Worm (Caenorhabditis elegans) whole organism, early embryonic: ENCODE measurements around the gene R08C7.11.

Source experiments
- B0310.2 ChIP-seq: sonication (generic microtip); optimal IDR thresholded peaks from 2 replicates; lab custom pipeline; 2016; ENCODE audit warnings: mild to moderate bottlenecking, missing genetic modification characterization, missing compliant biosample characterization
- F13C5.2 ChIP-seq: sonication (generic microtip); optimal IDR thresholded peaks from 2 replicates; lab custom pipeline; 2017; ENCODE audit warnings: mild to moderate bottlenecking, missing genetic modification characterization, inconsistent platforms, missing compliant biosample characterization
- aly-1 ChIP-seq: sonication (generic microtip); optimal IDR thresholded peaks from 2 replicates; lab custom pipeline; 2016; ENCODE audit warnings: missing genetic modification characterization, missing compliant biosample characterization
- ama-1 ChIP-seq: fragments of 150-350 bp; optimal IDR thresholded peaks from 2 replicates; lab custom pipeline; 2014
- ceh-13 ChIP-seq: fragments of 200-800 bp; sonication (Bioruptor generic); optimal IDR thresholded peaks from 2 replicates; lab custom pipeline; 2018; ENCODE audit warnings: mild to moderate bottlenecking, missing genetic modification characterization, missing compliant biosample characterization
- ceh-36 ChIP-seq: sonication (generic microtip); optimal IDR thresholded peaks from 2 replicates; lab custom pipeline; 2016; ENCODE audit warnings: missing genetic modification characterization, inconsistent platforms, missing compliant biosample characterization
- ets-7 ChIP-seq: sonication (generic microtip); optimal IDR thresholded peaks from 2 replicates; lab custom pipeline; 2016; ENCODE audit warnings: missing genotype, missing genetic modification characterization, missing compliant biosample characterization
- flt-1 ChIP-seq: fragments of 200-800 bp; sonication (Bioruptor generic); IDR thresholded peaks from 2 replicates; pipeline ENCODE4 v1.3.6; 2022; ENCODE audit warnings: missing genetic modification characterization, missing compliant biosample characterization
- hmbx-1 ChIP-seq: sonication (generic microtip); optimal IDR thresholded peaks from 2 replicates; lab custom pipeline; 2016; ENCODE audit warnings: mild to moderate bottlenecking, missing genetic modification characterization, missing compliant biosample characterization
- hmg-4 ChIP-seq: fragments of 200-800 bp; sonication (Bioruptor generic); optimal IDR thresholded peaks from 2 replicates; lab custom pipeline; 2018; ENCODE audit warnings: mild to moderate bottlenecking, missing genetic modification characterization, missing compliant biosample characterization
- hnd-1 ChIP-seq: sonication (generic microtip); optimal IDR thresholded peaks from 2 replicates; lab custom pipeline; 2016; ENCODE audit warnings: missing genetic modification characterization, missing compliant biosample characterization
- pes-1 ChIP-seq: fragments of 200-800 bp; sonication (Bioruptor generic); IDR thresholded peaks from 2 replicates; pipeline ENCODE4 v1.3.6; 2022; ENCODE audit warnings: missing genetic modification reagents, missing genetic modification characterization, missing compliant biosample characterization
- scrt-1 ChIP-seq: fragments of 200-800 bp; sonication (Bioruptor generic); IDR thresholded peaks from 2 replicates; pipeline ENCODE4 v1.3.6; 2022; ENCODE audit warnings: missing genetic modification characterization, missing compliant biosample characterization
- sea-1 ChIP-seq: fragments of 200-800 bp; sonication (Bioruptor generic); conservative IDR thresholded peaks from 2 replicates; pipeline ENCODE4 v1.3.6; 2022; ENCODE audit warnings: missing genetic modification characterization, missing compliant biosample characterization
- tbx-11 ChIP-seq: fragments of 200-800 bp; sonication (Bioruptor generic); IDR thresholded peaks from 2 replicates; pipeline ENCODE4 v1.3.6; 2022; ENCODE audit warnings: missing genetic modification characterization, missing compliant biosample characterization
- tbx-37 ChIP-seq: fragments of 200-800 bp; sonication (Bioruptor generic); conservative IDR thresholded peaks from 2 replicates; pipeline ENCODE4 v1.3.6; 2022; ENCODE audit warnings: missing genetic modification reagents, missing genetic modification characterization, missing compliant biosample characterization
- tra-4 ChIP-seq: sonication (generic microtip); optimal IDR thresholded peaks from 2 replicates; lab custom pipeline; 2017; ENCODE audit warnings: missing genetic modification characterization, missing compliant biosample characterization

The R08C7.11 gene

DNA sequence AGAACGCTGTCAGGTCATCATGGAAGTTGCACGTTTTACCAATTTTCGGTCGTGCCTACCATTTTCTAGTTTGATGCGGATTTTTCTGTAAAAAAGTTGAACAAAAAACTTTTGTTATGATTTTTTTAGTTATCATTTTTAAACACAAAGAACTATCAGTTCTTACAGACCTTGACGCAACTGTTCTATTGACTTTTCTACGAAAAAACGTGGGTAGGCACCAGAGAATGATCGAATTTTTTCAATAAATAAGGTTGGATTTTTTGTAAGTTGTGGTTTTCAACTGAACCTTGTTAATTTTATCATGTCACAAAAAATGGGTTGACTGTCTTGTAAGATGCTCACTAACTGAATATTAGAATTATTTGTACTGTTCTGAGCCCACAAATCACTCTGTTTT lies 23.9 kb upstream of the R08C7.11 start:
- TF ChIP-seq tbx-11 (no peak), ets-7 (tag; lab: Kevin White, UChicago) (no peak), tbx-37 (no peak), hmbx-1 (no peak), hmg-4 (GFP tag; lab: Kevin White, UChicago) (no peak), aly-1 (no peak), hnd-1 (tag; lab: Kevin White, UChicago) (no peak), B0310.2 (tag; lab: Kevin White, UChicago) (no peak), sea-1 (no peak), flt-1 (GFP tag; lab: Robert Waterston, UW) (no peak), ama-1 (no peak), ceh-36 (tag; lab: Kevin White, UChicago) (no peak), pes-1 (GFP tag; lab: Robert Waterston, UW) (no peak), ceh-13 (no peak), tra-4 (tag; lab: Kevin White, UChicago) (no peak), scrt-1 (no peak), F13C5.2 (tag; lab: Kevin White, UChicago) (no peak)

DNA sequence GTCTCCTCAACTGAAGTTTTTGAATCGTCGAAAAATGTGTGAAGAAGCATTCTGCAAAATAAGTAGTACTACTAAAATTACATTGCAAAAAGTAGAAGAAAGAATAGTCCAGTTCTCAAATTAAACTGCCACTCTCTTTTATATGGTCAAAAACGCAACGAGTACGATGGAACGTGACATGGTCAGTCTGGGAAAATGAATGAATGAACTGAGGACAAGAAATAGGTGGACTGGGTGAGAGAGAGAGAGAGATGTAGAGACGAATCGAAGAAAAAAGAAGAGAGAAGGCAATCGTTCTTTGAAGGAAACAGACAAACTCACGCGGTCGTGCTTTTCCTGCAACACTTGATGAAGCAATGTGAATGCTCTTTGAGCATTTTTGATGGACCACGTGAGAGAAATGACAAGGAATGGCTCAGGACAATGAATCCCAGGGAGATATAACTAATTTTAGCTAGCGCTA lies 22.3 kb upstream of the R08C7.11 start, which contains the start of gene M01H9.3:
TSS of gene M01H9.3 (minus strand) at position 51 of the 463 bp plus-strand sequence.
- TF ChIP-seq hnd-1 (tag; lab: Kevin White, UChicago): no peak
- TF ChIP-seq ets-7 (tag; lab: Kevin White, UChicago): no peak
- TF ChIP-seq scrt-1: no peak
- no peak for TF ChIP-seq aly-1

DNA sequence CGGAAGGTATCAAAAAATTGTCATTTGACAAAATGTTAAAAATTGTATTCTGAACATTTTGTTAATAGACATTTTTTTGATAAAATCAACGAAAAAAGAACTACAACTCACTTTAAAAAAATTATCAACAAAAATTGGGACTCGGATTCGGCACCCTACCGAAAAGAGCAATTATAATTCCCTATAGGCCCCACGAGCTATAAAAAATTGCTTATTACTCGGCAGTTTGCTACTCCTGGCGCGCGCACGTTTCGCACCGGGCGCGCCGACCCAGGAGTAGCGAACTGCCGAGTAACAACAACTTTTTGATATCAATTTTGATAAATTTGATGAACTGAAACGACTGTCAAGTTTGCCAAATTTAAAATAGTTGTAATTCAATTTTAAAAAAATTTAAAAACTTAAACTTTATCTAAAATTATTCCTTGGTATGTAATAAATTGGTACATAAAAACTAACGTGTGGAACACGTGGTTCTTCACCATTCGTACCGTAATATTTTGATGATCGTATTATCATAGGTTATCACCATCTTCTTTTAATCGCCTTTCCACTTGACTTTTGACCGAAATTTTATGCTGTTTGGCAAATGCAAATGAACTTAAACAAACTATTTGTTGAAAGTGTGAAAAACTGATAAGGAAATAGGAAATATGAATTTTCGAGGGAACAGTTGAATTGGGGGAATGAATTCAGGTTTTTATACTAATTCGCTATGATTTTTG lies 20.8 kb upstream of the R08C7.11 start:
- TF ChIP-seq B0310.2 (tag; lab: Kevin White, UChicago): no peak
- TF ChIP-seq flt-1 (GFP tag; lab: Robert Waterston, UW): no peak
- no peak for TF ChIP-seq hmg-4 (GFP tag; lab: Kevin White, UChicago)
- no peak for TF ChIP-seq aly-1
- TF ChIP-seq hnd-1 (tag; lab: Kevin White, UChicago): no peak
- TF ChIP-seq F13C5.2 (tag; lab: Kevin White, UChicago): no peak
- no peak for TF ChIP-seq pes-1 (GFP tag; lab: Robert Waterston, UW)
- no peak for TF ChIP-seq ceh-13
- TF ChIP-seq tra-4 (tag; lab: Kevin White, UChicago): no peak
- TF ChIP-seq tbx-37: no peak
- TF ChIP-seq ama-1: no peak
- TF ChIP-seq scrt-1: no peak
- TF ChIP-seq ceh-36 (tag; lab: Kevin White, UChicago): no peak
- TF ChIP-seq tbx-11: no peak
- no peak for TF ChIP-seq hmbx-1
- no peak for TF ChIP-seq sea-1
- no peak for TF ChIP-seq ets-7 (tag; lab: Kevin White, UChicago)

DNA sequence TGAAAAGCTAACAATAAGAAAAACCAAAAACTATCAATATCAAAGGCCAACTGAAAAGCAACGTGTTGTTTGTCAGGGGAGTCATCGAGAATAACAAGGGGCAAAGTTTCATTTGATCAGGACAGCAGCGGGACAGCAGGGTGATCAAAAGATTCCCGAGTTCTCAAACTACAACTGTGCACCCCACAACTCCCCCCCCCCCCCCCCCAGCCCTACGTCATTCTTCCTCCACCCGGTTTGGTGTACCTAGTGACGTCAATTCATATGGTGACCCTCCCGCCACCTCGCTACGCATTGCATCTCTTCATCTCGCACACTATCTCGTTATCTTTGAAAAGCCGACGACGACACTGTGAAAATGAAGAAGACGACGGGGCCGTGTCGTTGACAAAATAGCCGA lies 19.0 kb upstream of the R08C7.11 start:
- no peak for TF ChIP-seq sea-1
- TF ChIP-seq ceh-13: no peak
- no peak for TF ChIP-seq ets-7 (tag; lab: Kevin White, UChicago)
- TF ChIP-seq scrt-1: no peak
- no peak for TF ChIP-seq ama-1
- TF ChIP-seq tbx-11: no peak
- TF ChIP-seq B0310.2 (tag; lab: Kevin White, UChicago): no peak
- no peak for TF ChIP-seq hnd-1 (tag; lab: Kevin White, UChicago)
- TF ChIP-seq pes-1 (GFP tag; lab: Robert Waterston, UW): no peak
- no peak for TF ChIP-seq F13C5.2 (tag; lab: Kevin White, UChicago)
- no peak for TF ChIP-seq hmbx-1
- no peak for TF ChIP-seq tbx-37
- no peak for TF ChIP-seq flt-1 (GFP tag; lab: Robert Waterston, UW)
- no peak for TF ChIP-seq aly-1
- no peak for TF ChIP-seq ceh-36 (tag; lab: Kevin White, UChicago)
- TF ChIP-seq tra-4 (tag; lab: Kevin White, UChicago): no peak
- no peak for TF ChIP-seq hmg-4 (GFP tag; lab: Kevin White, UChicago)

DNA sequence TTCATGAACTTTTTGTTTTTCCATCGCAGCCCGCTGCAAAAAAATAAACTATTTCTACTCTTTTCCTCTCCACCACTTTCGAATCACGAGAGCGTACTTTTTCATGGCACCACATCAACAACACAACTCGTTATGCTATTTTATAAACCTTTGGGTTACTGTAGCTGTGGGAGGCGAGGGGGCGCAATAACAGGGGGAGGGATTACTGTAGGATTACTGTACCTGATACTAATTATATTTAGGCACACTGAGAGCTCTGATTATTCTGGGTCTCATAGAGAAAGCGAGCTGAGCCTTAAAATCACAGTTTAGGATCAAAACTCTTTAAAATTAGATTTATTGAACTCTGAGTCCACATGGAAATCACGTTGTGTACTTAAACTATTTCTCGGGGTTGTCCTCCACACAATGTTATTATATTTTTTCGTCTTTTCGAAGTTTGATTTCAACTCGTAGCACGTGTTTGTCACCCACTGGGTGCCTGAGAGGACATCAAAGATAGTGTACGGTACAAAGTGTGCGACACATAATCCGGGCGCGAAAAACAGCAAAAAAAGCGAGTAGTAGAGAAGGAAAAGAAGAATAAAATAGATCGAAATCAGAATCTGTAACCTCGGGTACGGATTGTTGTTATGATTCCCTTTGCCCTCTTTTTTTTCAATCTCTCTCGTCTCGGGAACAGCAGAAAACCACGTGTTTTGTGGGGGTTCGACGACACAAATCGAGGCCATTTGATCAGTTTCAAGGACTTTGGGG lies 17.9 kb upstream of the R08C7.11 start:
- TF ChIP-seq ceh-13 (no peak), pes-1 (GFP tag; lab: Robert Waterston, UW) (no peak), B0310.2 (tag; lab: Kevin White, UChicago) (no peak), F13C5.2 (tag; lab: Kevin White, UChicago) (no peak), ceh-36 (tag; lab: Kevin White, UChicago) (no peak), flt-1 (GFP tag; lab: Robert Waterston, UW) (no peak), aly-1 (no peak), tbx-37 (no peak), tbx-11 (no peak), hmbx-1 (no peak), ama-1 (no peak), hmg-4 (GFP tag; lab: Kevin White, UChicago) (no peak), sea-1 (no peak), tra-4 (tag; lab: Kevin White, UChicago) (no peak)

DNA sequence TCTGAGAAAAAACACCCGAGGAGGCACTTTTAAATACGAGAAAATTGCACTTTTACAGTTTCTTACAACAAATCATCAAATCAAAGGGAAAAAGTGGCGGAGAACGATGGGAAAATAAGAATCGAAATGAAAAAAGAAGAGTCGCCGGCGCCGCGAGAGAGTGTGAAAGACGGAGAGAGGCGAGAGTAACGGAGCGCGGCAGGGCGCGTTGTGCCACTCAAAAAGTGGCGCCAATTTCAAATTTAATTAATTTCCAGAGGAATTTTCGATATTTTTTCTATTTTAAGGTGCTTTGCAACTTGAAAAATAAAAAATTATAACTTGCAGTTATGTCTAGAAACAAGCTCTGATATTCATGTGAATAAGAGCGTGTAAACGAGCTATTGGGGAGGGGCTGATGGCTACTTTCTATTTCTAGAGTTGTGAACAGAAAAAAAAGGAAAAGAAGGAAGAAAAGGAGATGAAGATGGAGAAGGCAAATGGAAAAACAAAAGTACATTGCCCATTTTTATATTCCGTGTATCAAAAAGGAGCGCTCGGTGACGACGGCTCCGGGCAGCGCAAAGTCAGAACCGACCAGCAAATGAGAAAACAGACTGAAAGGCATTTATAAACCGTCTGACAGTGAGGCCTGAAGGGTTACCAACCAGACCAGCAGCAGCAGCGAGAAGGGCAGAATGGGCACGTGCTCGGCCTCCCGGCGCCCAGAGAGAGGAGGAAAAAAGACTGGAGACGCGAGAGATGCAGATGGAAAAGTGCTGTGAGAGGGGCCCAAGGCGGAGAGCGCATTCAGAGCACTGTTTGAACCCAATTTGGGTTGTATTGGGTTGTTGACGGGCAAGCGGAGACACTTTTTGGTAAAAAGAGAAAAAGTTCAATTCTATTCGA lies 16.4 kb upstream of the R08C7.11 start:
- no peak for TF ChIP-seq flt-1 (GFP tag; lab: Robert Waterston, UW)
- TF ChIP-seq hmg-4 (GFP tag; lab: Kevin White, UChicago): no peak
- TF ChIP-seq tbx-37: no peak
- TF ChIP-seq tra-4 (tag; lab: Kevin White, UChicago): no peak
- no peak for TF ChIP-seq ceh-36 (tag; lab: Kevin White, UChicago)
